Worm (Caenorhabditis elegans): ENCODE measurements around the gene chtl-1.

chtl-1 gene

ce11 chrX:5311174-5311573, 52.9 kb downstream of the chtl-1 start:
- no peak for TF ChIP-seq pha-4 (tag; optimal IDR thresholded peaks at IDR 0.05)
- no peak for TF ChIP-seq sem-2 (GFP tag; optimal IDR thresholded peaks at IDR 0.05)
- TF ChIP-seq ham-2 (GFP tag; optimal IDR thresholded peaks at IDR 0.05), result no peak
- TF ChIP-seq elt-3 (tag; optimal IDR thresholded peaks at IDR 0.05), result no peak
- no peak for TF ChIP-seq blmp-1 (tag; optimal IDR thresholded peaks at IDR 0.05)

ce11 chrX:5309622-5310021, 54.5 kb downstream of the chtl-1 start:
- TF ChIP-seq mep-1 (tag; optimal IDR thresholded peaks at IDR 0.05) (no peak), pha-4 (tag; optimal IDR thresholded peaks at IDR 0.05) (no peak), ceh-43 (GFP tag; optimal IDR thresholded peaks at IDR 0.05) (no peak), tbx-8 (GFP tag; optimal IDR thresholded peaks at IDR 0.05) (no peak), nhr-28 (tag; optimal IDR thresholded peaks at IDR 0.05) (no peak), ceh-39 (tag; optimal IDR thresholded peaks at IDR 0.05) (no peak), lin-13 (tag; optimal IDR thresholded peaks at IDR 0.05) (no peak), flh-1 (GFP tag; optimal IDR thresholded peaks at IDR 0.05) (no peak), M03D4.4 (tag; optimal IDR thresholded peaks at IDR 0.05) (no peak), bed-3 (GFP tag; optimal IDR thresholded peaks at IDR 0.05) (no peak), ztf-11 (tag; optimal IDR thresholded peaks at IDR 0.05) (no peak), unc-62 (GFP tag; optimal IDR thresholded peaks at IDR 0.05) (no peak), ces-1 (GFP tag; optimal IDR thresholded peaks at IDR 0.05) (no peak), blmp-1 (tag; optimal IDR thresholded peaks at IDR 0.05) (no peak)

Data from whole organism, mixed stage, embryonic.